Fruit fly (Drosophila melanogaster) whole organism, wandering third instar larva: ENCODE measurements around the gene Ugt35B1.
A peak's percentile ranks its signal among the peaks of the same experiment; 100 is the strongest.

Source experiments
- Abd-B ChIP-seq: fragments of >200 bp; optimal IDR thresholded peaks from 2 replicates; lab custom pipeline; 2017; ENCODE audit warnings: missing biosample characterization, missing genetic modification characterization
- CG32264 ChIP-seq: fragments of 200-800 bp; sonication (Bioruptor generic); optimal IDR thresholded peaks from 2 replicates; lab custom pipeline; 2016; ENCODE audit warnings: missing biosample characterization, missing genetic modification characterization
- CG9705 ChIP-seq: fragments of 200-800 bp; sonication (Bioruptor generic); optimal IDR thresholded peaks from 2 replicates; lab custom pipeline; 2018; ENCODE audit warnings: missing biosample characterization, mild to moderate bottlenecking, missing genetic modification characterization
- CrebA ChIP-seq: fragments of 200-800 bp; sonication (Bioruptor generic); optimal IDR thresholded peaks from 2 replicates; lab custom pipeline; 2016; ENCODE audit warnings: missing biosample characterization, mild to moderate bottlenecking, missing genetic modification characterization, borderline replicate concordance
- Dfd ChIP-seq: fragments of >200 bp; optimal IDR thresholded peaks from 2 replicates; lab custom pipeline; 2017; ENCODE audit warnings: missing biosample characterization, missing genetic modification characterization
- Dif ChIP-seq: fragments of 200-275, 200-300 bp; sonication (Bioruptor generic); optimal IDR thresholded peaks from 2 replicates; lab custom pipeline; 2018; ENCODE audit warnings: missing biosample characterization, missing genetic modification characterization; ENCODE audit not compliant: partially characterized antibody
- GATAd ChIP-seq: sonication (Bioruptor generic); optimal IDR thresholded peaks from 2 replicates; lab custom pipeline; 2016; ENCODE audit warnings: missing biosample characterization, missing genetic modification characterization
- HLH106 ChIP-seq: fragments of 200-800 bp; optimal IDR thresholded peaks from 3 replicates; lab custom pipeline; 2019; ENCODE audit warnings: missing biosample characterization, mild to moderate bottlenecking, missing genetic modification characterization, moderate library complexity
- Hnf4 ChIP-seq: fragments of 200-800 bp; sonication (Bioruptor generic); optimal IDR thresholded peaks from 2 replicates; lab custom pipeline; 2016; ENCODE audit warnings: missing biosample characterization, mild to moderate bottlenecking, missing genetic modification characterization
- Hr78 ChIP-seq: fragments of >200 bp; optimal IDR thresholded peaks from 2 replicates; lab custom pipeline; 2017; ENCODE audit warnings: missing biosample characterization, missing genetic modification characterization
- Hr83 ChIP-seq: fragments of 200-300 bp; sonication (Bioruptor generic); optimal IDR thresholded peaks from 2 replicates; lab custom pipeline; 2016; ENCODE audit warnings: missing biosample characterization, mild to moderate bottlenecking, missing genetic modification characterization, moderate library complexity; ENCODE audit not compliant: poor library complexity, severe bottlenecking
- Jra ChIP-seq: sonication (Bioruptor generic); optimal IDR thresholded peaks from 2 replicates; lab custom pipeline; 2016; ENCODE audit warnings: missing biosample characterization, missing genetic modification characterization
- Mio ChIP-seq: sonication (Bioruptor generic); optimal IDR thresholded peaks from 2 replicates; lab custom pipeline; 2016; ENCODE audit warnings: missing biosample characterization, missing genetic modification characterization
- Myc ChIP-seq: fragments of >200 bp; optimal IDR thresholded peaks from 2 replicates; lab custom pipeline; 2017
- N ChIP-seq: fragments of >200 bp; optimal IDR thresholded peaks from 2 replicates; lab custom pipeline; 2018; ENCODE audit warnings: missing biosample characterization, missing external identifiers, missing genetic modification characterization
- OdsH ChIP-seq: fragments of 200-800 bp; sonication (Bioruptor generic); optimal IDR thresholded peaks from 2 replicates; lab custom pipeline; 2016; ENCODE audit warnings: missing biosample characterization, mild to moderate bottlenecking, missing genetic modification characterization
- Rel ChIP-seq, 2 experiments: fragments of 200-800 bp; sonication (Bioruptor generic) in 1 of 2; optimal IDR thresholded peaks; 2 replicates in 1 of 2; 3 replicates in 1 of 2; lab custom pipeline; 2016 to 2019; ENCODE audit warnings: mild to moderate bottlenecking in 2 of 2, missing biosample characterization in 2 of 2, missing genetic modification characterization in 2 of 2, moderate library complexity in 1 of 2
- Sp1 ChIP-seq: fragments of 200-800 bp; sonication (Bioruptor generic); optimal IDR thresholded peaks from 3 replicates; lab custom pipeline; 2019; ENCODE audit warnings: missing biosample characterization, mild to moderate bottlenecking, missing genetic modification characterization, moderate library complexity
- Vsx2 ChIP-seq: fragments of 200-300, 225-300 bp; sonication (Bioruptor generic); optimal IDR thresholded peaks from 2 replicates; lab custom pipeline; 2018; ENCODE audit warnings: missing biosample characterization, missing genetic modification characterization; ENCODE audit not compliant: partially characterized antibody
- br ChIP-seq: fragments of 200-800 bp; sonication (Bioruptor generic); optimal IDR thresholded peaks from 2 replicates; lab custom pipeline; 2016; ENCODE audit warnings: missing biosample characterization, missing genetic modification characterization
- brk ChIP-seq: fragments of 200-800 bp; sonication (Bioruptor generic); optimal IDR thresholded peaks from 2 replicates; lab custom pipeline; 2016; ENCODE audit warnings: missing biosample characterization, mild to moderate bottlenecking, missing genetic modification characterization
- dl ChIP-seq, 2 experiments: fragments of 175-275, 200-275 bp in 1 of 2; fragments of 200-275 bp in 1 of 2; sonication (Bioruptor generic); optimal IDR thresholded peaks; lab custom pipeline; 2018; ENCODE audit warnings: mild to moderate bottlenecking in 2 of 2, missing biosample characterization in 2 of 2, missing genetic modification characterization in 2 of 2, moderate library complexity in 2 of 2; ENCODE audit not compliant: partially characterized antibody in 2 of 2, insufficient read depth in 1 of 2
- dmrt93B ChIP-seq: fragments of 200-800 bp; sonication (Bioruptor generic); optimal IDR thresholded peaks from 2 replicates; lab custom pipeline; 2018; ENCODE audit warnings: missing biosample characterization, mild to moderate bottlenecking, missing genetic modification characterization
- dsf ChIP-seq: sonication (Bioruptor generic); optimal IDR thresholded peaks from 2 replicates; lab custom pipeline; 2016; ENCODE audit warnings: missing biosample characterization, missing genetic modification characterization, borderline replicate concordance
- ey ChIP-seq: fragments of 200-800 bp; sonication (Bioruptor generic); optimal IDR thresholded peaks from 2 replicates; lab custom pipeline; 2016; ENCODE audit warnings: missing biosample characterization, missing genetic modification characterization
- foxo ChIP-seq, 2 experiments: fragments of 200-800 bp; sonication (Bioruptor generic); optimal IDR thresholded peaks; 2 replicates in 1 of 2; 3 replicates in 1 of 2; lab custom pipeline; 2016 to 2017; ENCODE audit warnings: missing biosample characterization in 2 of 2, missing genetic modification characterization in 2 of 2
- fru ChIP-seq: fragments of 200-800 bp; sonication (Bioruptor generic); optimal IDR thresholded peaks from 3 replicates; lab custom pipeline; 2016; ENCODE audit warnings: missing biosample characterization, mild to moderate bottlenecking, missing genetic modification characterization
- h ChIP-seq: fragments of 200-800 bp; sonication (Bioruptor generic); optimal IDR thresholded peaks from 3 replicates; lab custom pipeline; 2016; ENCODE audit warnings: missing biosample characterization, mild to moderate bottlenecking, missing genetic modification characterization
- jim ChIP-seq: fragments of 175-275, 200-325 bp; sonication (Bioruptor generic); optimal IDR thresholded peaks from 2 replicates; lab custom pipeline; 2016; ENCODE audit warnings: missing biosample characterization, mild to moderate bottlenecking, missing genetic modification characterization
- lola ChIP-seq: fragments of >200 bp; optimal IDR thresholded peaks from 2 replicates; lab custom pipeline; 2017; ENCODE audit warnings: missing biosample characterization, missing genetic modification characterization
- pan ChIP-seq: fragments of >200 bp; optimal IDR thresholded peaks from 2 replicates; lab custom pipeline; 2017
- psq ChIP-seq: fragments of 200-800 bp; sonication (Bioruptor generic); optimal IDR thresholded peaks from 3 replicates; lab custom pipeline; 2017; ENCODE audit warnings: missing biosample characterization, mild to moderate bottlenecking, missing genetic modification characterization, moderate library complexity
- rgr ChIP-seq: fragments of 200-800 bp; sonication (Bioruptor generic); optimal IDR thresholded peaks from 3 replicates; lab custom pipeline; 2016; ENCODE audit warnings: missing biosample characterization, mild to moderate bottlenecking, missing genetic modification characterization
- sage ChIP-seq: fragments of 200-800 bp; sonication (Bioruptor generic); optimal IDR thresholded peaks from 2 replicates; lab custom pipeline; 2016; ENCODE audit warnings: missing biosample characterization, mild to moderate bottlenecking, missing genetic modification characterization
- sv ChIP-seq: fragments of 200-800 bp; sonication (Bioruptor generic); optimal IDR thresholded peaks from 3 replicates; lab custom pipeline; 2016; ENCODE audit warnings: missing biosample characterization, missing genetic modification characterization
- tai ChIP-seq: sonication (Bioruptor generic); optimal IDR thresholded peaks from 2 replicates; lab custom pipeline; 2016; ENCODE audit warnings: missing biosample characterization, missing genetic modification characterization
- usp ChIP-seq: fragments of >200 bp; optimal IDR thresholded peaks from 2 replicates; lab custom pipeline; 2017; ENCODE audit warnings: missing biosample characterization, missing genetic modification characterization
- woc ChIP-seq: sonication (Bioruptor generic); optimal IDR thresholded peaks from 2 replicates; lab custom pipeline; 2016; ENCODE audit warnings: missing biosample characterization, mild to moderate bottlenecking, missing genetic modification characterization

The Ugt35B1 gene

dm6 chr3R:11214449-11214950 is 44.5 kb upstream of the Ugt35B1 start, which contains the start of gene ZnT86D:
Gene ZnT86D (minus strand): TSS chr3R:11214539.
- TF ChIP-seq HLH106 (tag; lab: Kevin White, UChicago): peak; percentile 84
- TF ChIP-seq rgr: peak; percentile 63
- TF ChIP-seq Myc (lab: Kevin White, UChicago): peak; percentile 58
- no peak for TF ChIP-seq Rel (GFP tag; optimal IDR thresholded peaks at IDR 0.05; lab: Kevin White, UChicago)
- peak; percentile 44 for TF ChIP-seq Rel (tag; optimal IDR thresholded peaks at IDR 0.05; lab: Kevin White, UChicago)
- no peak for TF ChIP-seq tai
- TF ChIP-seq CG9705: peak; percentile 59
- TF ChIP-seq br (GFP tag; lab: Kevin White, UChicago): peak; percentile 75
- no peak for TF ChIP-seq Dfd (GFP tag; lab: Kevin White, UChicago)
- no peak for TF ChIP-seq sage (GFP tag; lab: Kevin White, UChicago)
- TF ChIP-seq lola (GFP tag; lab: Kevin White, UChicago): no peak
- peak in 1 of 2 experiments; percentile 64 for TF ChIP-seq foxo (GFP tag; optimal IDR thresholded peaks at IDR 0.05; lab: Kevin White, UChicago)
- peak; percentile 78 for TF ChIP-seq psq (GFP tag; lab: Kevin White, UChicago)
- TF ChIP-seq woc (GFP tag; lab: Kevin White, UChicago): peak; percentile 96
- TF ChIP-seq dl (GFP tag; optimal IDR thresholded peaks at IDR 0.05; lab: Kevin White, UChicago; ENCODE audit: insufficient read depth in 1 of 2, partially characterized antibody in 2 of 2): no peak
- TF ChIP-seq CrebA: no peak
- TF ChIP-seq GATAd: no peak
- no peak for TF ChIP-seq Vsx2
- TF ChIP-seq usp (GFP tag; lab: Kevin White, UChicago): no peak
- TF ChIP-seq jim: no peak
- peak; percentile 86 for TF ChIP-seq fru (GFP tag; lab: Kevin White, UChicago)
- TF ChIP-seq ey (GFP tag; lab: Kevin White, UChicago): peak; percentile 61
- peak; percentile 81 for TF ChIP-seq Sp1 (GFP tag; lab: Kevin White, UChicago)
- no peak for TF ChIP-seq Hr78 (GFP tag; lab: Kevin White, UChicago)
- TF ChIP-seq Hnf4 (GFP tag; lab: Kevin White, UChicago): peak; percentile 44
- TF ChIP-seq Dif: no peak
- peak; percentile 73 for TF ChIP-seq h (GFP tag; lab: Kevin White, UChicago)
- peak; percentile 39 for TF ChIP-seq Hr83
- peak; percentile 30 for TF ChIP-seq CG32264 (GFP tag; lab: Kevin White, UChicago)
- no peak for TF ChIP-seq N
- no peak for TF ChIP-seq pan
- no peak for TF ChIP-seq dsf
- peak; percentile 33 for TF ChIP-seq OdsH
- TF ChIP-seq brk (GFP tag; lab: Kevin White, UChicago): no peak
- TF ChIP-seq Abd-B (GFP tag; lab: Kevin White, UChicago): no peak
- no peak for TF ChIP-seq sv (GFP tag; lab: Kevin White, UChicago)
- TF ChIP-seq Jra (GFP tag; lab: Kevin White, UChicago): peak; percentile 22
- TF ChIP-seq dmrt93B (GFP tag; lab: Kevin White, UChicago): peak; percentile 39
- TF ChIP-seq Mio (GFP tag; lab: Kevin White, UChicago): no peak
- TF ChIP-seq, all 38 proteins: peak for 19

- peak; percentile 63 for TF ChIP-seq psq (GFP tag; lab: Kevin White, UChicago)
- TF ChIP-seq fru (GFP tag; lab: Kevin White, UChicago): peak; percentile 60
- peak; percentile 66 for TF ChIP-seq Hr83
- peak; percentile 41 for TF ChIP-seq dmrt93B (GFP tag; lab: Kevin White, UChicago)
- no peak for TF ChIP-seq lola (GFP tag; lab: Kevin White, UChicago)
- peak; percentile 77 for TF ChIP-seq rgr
- TF ChIP-seq sage (GFP tag; lab: Kevin White, UChicago): no peak
- peak; percentile 59 for TF ChIP-seq Sp1 (GFP tag; lab: Kevin White, UChicago)
- no peak for TF ChIP-seq usp (GFP tag; lab: Kevin White, UChicago)
- TF ChIP-seq Jra (GFP tag; lab: Kevin White, UChicago): peak; percentile 88
- no peak for TF ChIP-seq Vsx2
- TF ChIP-seq OdsH: peak; percentile 62
- no peak for TF ChIP-seq Mio (GFP tag; lab: Kevin White, UChicago)
- no peak for TF ChIP-seq Rel (GFP tag; optimal IDR thresholded peaks at IDR 0.05; lab: Kevin White, UChicago)
- peak; percentile 64 for TF ChIP-seq Rel (tag; optimal IDR thresholded peaks at IDR 0.05; lab: Kevin White, UChicago)
- TF ChIP-seq Abd-B (GFP tag; lab: Kevin White, UChicago): no peak
- TF ChIP-seq GATAd: no peak
- TF ChIP-seq jim: no peak
- no peak for TF ChIP-seq CrebA
- TF ChIP-seq br (GFP tag; lab: Kevin White, UChicago): peak; percentile 36
- TF ChIP-seq woc (GFP tag; lab: Kevin White, UChicago): peak; percentile 82
- no peak for TF ChIP-seq Dif
- TF ChIP-seq N: no peak
- TF ChIP-seq foxo (GFP tag; optimal IDR thresholded peaks at IDR 0.05; lab: Kevin White, UChicago): peak in 1 of 2 experiments; percentile 80
- peak; percentile 71 for TF ChIP-seq Myc (lab: Kevin White, UChicago)
- TF ChIP-seq HLH106 (tag; lab: Kevin White, UChicago): peak; percentile 73
- TF ChIP-seq dl (GFP tag; optimal IDR thresholded peaks at IDR 0.05; lab: Kevin White, UChicago; ENCODE audit: insufficient read depth in 1 of 2, partially characterized antibody in 2 of 2): peak in 1 of 2 experiments; percentile 4
- no peak for TF ChIP-seq Hr78 (GFP tag; lab: Kevin White, UChicago)
- peak; percentile 74 for TF ChIP-seq h (GFP tag; lab: Kevin White, UChicago)
- no peak for TF ChIP-seq tai
- TF ChIP-seq dsf: no peak
- TF ChIP-seq brk (GFP tag; lab: Kevin White, UChicago): no peak
- TF ChIP-seq sv (GFP tag; lab: Kevin White, UChicago): peak; percentile 55
- TF ChIP-seq CG9705: peak; percentile 40
- TF ChIP-seq ey (GFP tag; lab: Kevin White, UChicago): peak; percentile 65
- no peak for TF ChIP-seq CG32264 (GFP tag; lab: Kevin White, UChicago)
- peak; percentile 61 for TF ChIP-seq Hnf4 (GFP tag; lab: Kevin White, UChicago)
- TF ChIP-seq pan: no peak
- no peak for TF ChIP-seq Dfd (GFP tag; lab: Kevin White, UChicago)
Measured at dm6 chr3R:11211291-11212061, 41.4 kb upstream of the Ugt35B1 start.
